Worm (Caenorhabditis elegans) whole organism, L4/young adult: ENCODE data around the gene str-129.

ENCODE experiments used
- W03F9.2 ChIP-seq: fragments of 150-350 bp; optimal IDR thresholded peaks from 2 replicates; lab custom pipeline; 2014; ENCODE audit warnings: missing biosample characterization, missing genetic modification characterization
- dao-5 ChIP-seq: sonication (generic microtip); optimal IDR thresholded peaks from 2 replicates; lab custom pipeline; 2016; ENCODE audit warnings: missing genotype, missing genetic modification characterization, moderate library complexity, missing compliant biosample characterization
- him-1 ChIP-seq: sonication (generic microtip); optimal IDR thresholded peaks from 2 replicates; lab custom pipeline; 2016; ENCODE audit warnings: missing genotype, missing genetic modification reagents, missing genetic modification characterization, missing compliant biosample characterization

DNA sequence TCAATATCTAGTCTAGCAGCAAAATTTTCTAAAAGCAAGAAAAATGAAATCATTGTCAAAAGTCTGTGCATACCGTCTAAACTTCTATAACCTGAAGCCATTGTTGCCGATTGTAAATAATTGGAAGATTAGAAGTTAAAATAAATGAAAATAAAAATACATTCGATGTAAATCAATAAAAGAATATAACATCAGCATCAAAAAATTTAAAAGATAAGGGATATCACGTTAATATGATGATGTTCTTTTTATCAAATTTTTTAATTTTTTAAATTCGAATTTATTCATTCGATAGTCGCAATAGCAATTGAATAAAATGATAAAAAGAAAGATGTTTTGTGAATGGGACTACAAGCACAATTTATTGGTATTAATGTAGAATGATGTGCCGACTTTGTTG is 7.1 kb downstream of the str-129 start, which contains the start of gene C09H5.7:
- TF ChIP-seq him-1: no peak
- TF ChIP-seq dao-5 (tag; lab: Kevin White, UChicago): no peak
- no peak for TF ChIP-seq W03F9.2 (tag; lab: Kevin White, UChicago)
